Fruit fly (Drosophila melanogaster) whole organism, wandering third instar larva: ENCODE data around the gene CG9799.

ENCODE experiments used
- Myc ChIP-seq: fragments of >200 bp; optimal IDR thresholded peaks from 2 replicates; lab custom pipeline; 2017
- Vsx2 ChIP-seq: fragments of 200-300, 225-300 bp; sonication (Bioruptor generic); optimal IDR thresholded peaks from 2 replicates; lab custom pipeline; 2018; ENCODE audit warnings: missing biosample characterization, missing genetic modification characterization; ENCODE audit not compliant: partially characterized antibody
- dsf ChIP-seq: sonication (Bioruptor generic); optimal IDR thresholded peaks from 2 replicates; lab custom pipeline; 2016; ENCODE audit warnings: missing biosample characterization, missing genetic modification characterization, borderline replicate concordance
- ey ChIP-seq: fragments of 200-800 bp; sonication (Bioruptor generic); optimal IDR thresholded peaks from 2 replicates; lab custom pipeline; 2016; ENCODE audit warnings: missing biosample characterization, missing genetic modification characterization
- psq ChIP-seq: fragments of 200-800 bp; sonication (Bioruptor generic); optimal IDR thresholded peaks from 3 replicates; lab custom pipeline; 2017; ENCODE audit warnings: missing biosample characterization, mild to moderate bottlenecking, missing genetic modification characterization, moderate library complexity
- rgr ChIP-seq: fragments of 200-800 bp; sonication (Bioruptor generic); optimal IDR thresholded peaks from 3 replicates; lab custom pipeline; 2016; ENCODE audit warnings: missing biosample characterization, mild to moderate bottlenecking, missing genetic modification characterization

DNA sequence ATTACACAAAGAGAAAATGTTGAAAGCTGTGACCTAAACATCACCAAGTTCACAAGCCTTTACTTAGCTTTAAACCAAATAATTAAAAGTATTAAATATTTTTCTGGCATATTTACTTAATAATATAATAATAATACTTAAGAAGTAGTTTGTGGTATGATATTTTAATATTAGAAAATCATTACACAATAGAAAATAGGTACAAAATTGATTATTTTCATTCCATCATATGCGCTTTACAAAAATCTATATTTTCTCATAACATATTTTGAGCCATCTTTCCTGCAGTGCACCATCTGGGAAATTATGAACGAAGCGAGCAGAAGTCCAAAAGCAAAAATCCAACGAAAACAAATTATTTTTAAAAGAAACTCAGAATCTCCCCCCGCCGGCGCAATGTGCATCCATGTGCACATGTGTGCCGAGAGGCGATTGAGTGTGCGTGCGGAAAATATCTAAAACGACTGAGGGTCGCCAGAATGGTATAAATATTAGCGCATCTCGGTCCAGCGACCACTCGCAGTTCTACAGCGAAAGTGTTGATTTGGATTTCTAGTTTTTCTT is 37.0 kb upstream of the CG9799 start, which contains the start of gene Act87E:
- no peak for TF ChIP-seq psq
- no peak for TF ChIP-seq Myc
- TF ChIP-seq dsf (GFP tag; lab: Kevin White, UChicago) = no peak
- TF ChIP-seq Vsx2 = no peak
- TF ChIP-seq rgr = no peak
- no peak for TF ChIP-seq ey
